Fruit fly (Drosophila melanogaster): ENCODE measurements around the gene CG7512.

CG7512 gene

dm6 chr3L:11513405-11513804 is at the start of gene CG7512:
Gene CG7512 (plus strand): TSS chr3L:11513705.
- TF ChIP-seq h (optimal IDR thresholded peaks at IDR 0.05): no peak
- TF ChIP-seq insv (optimal IDR thresholded peaks at IDR 0.05): no peak
- no peak for TF ChIP-seq ttk (optimal IDR thresholded peaks at IDR 0.05)
- TF ChIP-seq psq (optimal IDR thresholded peaks at IDR 0.05): no peak
- no peak for TF ChIP-seq Myc (optimal IDR thresholded peaks at IDR 0.05)

dm6 chr3L:11465371-11465914 is 48.1 kb upstream of the CG7512 start, which contains the start of gene Fum3:
Gene Fum3 (minus strand): TSS chr3L:11465864.
- TF ChIP-seq psq (optimal IDR thresholded peaks at IDR 0.05) (no peak), Sin3A (optimal IDR thresholded peaks at IDR 0.05) (no peak)

dm6 chr3L:11466985-11467384 is 46.5 kb upstream of the CG7512 start:
- TF ChIP-seq Sin3A (optimal IDR thresholded peaks at IDR 0.05): no peak
- no peak for TF ChIP-seq insv (optimal IDR thresholded peaks at IDR 0.05)
- no peak for TF ChIP-seq h (optimal IDR thresholded peaks at IDR 0.05)
- no peak for TF ChIP-seq Myc (optimal IDR thresholded peaks at IDR 0.05)
- TF ChIP-seq ttk (optimal IDR thresholded peaks at IDR 0.05): no peak
- no peak for TF ChIP-seq psq (optimal IDR thresholded peaks at IDR 0.05)

dm6 chr3L:11472388-11472787 is 41.1 kb upstream of the CG7512 start:
- TF ChIP-seq psq (optimal IDR thresholded peaks at IDR 0.05): no peak
- no peak for TF ChIP-seq insv (optimal IDR thresholded peaks at IDR 0.05)
- no peak for TF ChIP-seq Myc (optimal IDR thresholded peaks at IDR 0.05)

dm6 chr3L:11472991-11473390 is 40.5 kb upstream of the CG7512 start, which contains the start of gene Vha16-3:
Gene Vha16-3 (plus strand): TSS chr3L:11473291.
- TF ChIP-seq psq (optimal IDR thresholded peaks at IDR 0.05) (no peak), Sin3A (optimal IDR thresholded peaks at IDR 0.05) (no peak), Myc (optimal IDR thresholded peaks at IDR 0.05) (no peak), insv (optimal IDR thresholded peaks at IDR 0.05) (no peak), ttk (optimal IDR thresholded peaks at IDR 0.05) (no peak), h (optimal IDR thresholded peaks at IDR 0.05) (no peak)

- TF ChIP-seq h (optimal IDR thresholded peaks at IDR 0.05) (no peak), ttk (optimal IDR thresholded peaks at IDR 0.05) (no peak), Myc (optimal IDR thresholded peaks at IDR 0.05) (no peak), insv (optimal IDR thresholded peaks at IDR 0.05) (no peak), psq (optimal IDR thresholded peaks at IDR 0.05) (no peak), Sin3A (optimal IDR thresholded peaks at IDR 0.05) (no peak)
Measured at dm6 chr3L:11474658-11475057, 38.8 kb upstream of the CG7512 start, which contains the start of gene Vha16-2. Gene Vha16-2 (plus strand): TSS chr3L:11474958.

dm6 chr3L:11480304-11480703 is 33.2 kb upstream of the CG7512 start:
- TF ChIP-seq insv (optimal IDR thresholded peaks at IDR 0.05): no peak
- TF ChIP-seq ttk (optimal IDR thresholded peaks at IDR 0.05): no peak
- no peak for TF ChIP-seq psq (optimal IDR thresholded peaks at IDR 0.05)
- TF ChIP-seq Sin3A (optimal IDR thresholded peaks at IDR 0.05): no peak

- TF ChIP-seq psq (optimal IDR thresholded peaks at IDR 0.05) (no peak), h (optimal IDR thresholded peaks at IDR 0.05) (no peak), Myc (optimal IDR thresholded peaks at IDR 0.05) (no peak), Sin3A (optimal IDR thresholded peaks at IDR 0.05) (no peak), ttk (optimal IDR thresholded peaks at IDR 0.05) (no peak), insv (optimal IDR thresholded peaks at IDR 0.05) (no peak)
Measured at dm6 chr3L:11483135-11483534, 30.4 kb upstream of the CG7512 start.

dm6 chr3L:11484483-11484882 is 29.0 kb upstream of the CG7512 start:
- no peak for TF ChIP-seq psq (optimal IDR thresholded peaks at IDR 0.05)
- TF ChIP-seq Sin3A (optimal IDR thresholded peaks at IDR 0.05): no peak
- TF ChIP-seq insv (optimal IDR thresholded peaks at IDR 0.05): no peak
- no peak for TF ChIP-seq Myc (optimal IDR thresholded peaks at IDR 0.05)
- TF ChIP-seq h (optimal IDR thresholded peaks at IDR 0.05): no peak
- no peak for TF ChIP-seq ttk (optimal IDR thresholded peaks at IDR 0.05)

dm6 chr3L:11485956-11486609 is 27.4 kb upstream of the CG7512 start:
- TF ChIP-seq insv (optimal IDR thresholded peaks at IDR 0.05) (no peak), ttk (optimal IDR thresholded peaks at IDR 0.05) (no peak), h (optimal IDR thresholded peaks at IDR 0.05) (no peak), Myc (optimal IDR thresholded peaks at IDR 0.05) (no peak), psq (optimal IDR thresholded peaks at IDR 0.05) (no peak), Sin3A (optimal IDR thresholded peaks at IDR 0.05) (no peak)

- no peak for TF ChIP-seq h (optimal IDR thresholded peaks at IDR 0.05)
- no peak for TF ChIP-seq Myc (optimal IDR thresholded peaks at IDR 0.05)
- no peak for TF ChIP-seq insv (optimal IDR thresholded peaks at IDR 0.05)
- no peak for TF ChIP-seq ttk (optimal IDR thresholded peaks at IDR 0.05)
- TF ChIP-seq psq (optimal IDR thresholded peaks at IDR 0.05): no peak
- no peak for TF ChIP-seq Sin3A (optimal IDR thresholded peaks at IDR 0.05)
Measured at dm6 chr3L:11487327-11487973, 26.1 kb upstream of the CG7512 start, which contains the start of gene chrb. Gene chrb (plus strand): TSS chr3L:11487550.

- TF ChIP-seq Sin3A (optimal IDR thresholded peaks at IDR 0.05): no peak
- no peak for TF ChIP-seq ttk (optimal IDR thresholded peaks at IDR 0.05)
Measured at dm6 chr3L:11488264-11488663, 25.2 kb upstream of the CG7512 start.

dm6 chr3L:11489489-11489888 is 24.0 kb upstream of the CG7512 start:
- TF ChIP-seq h (optimal IDR thresholded peaks at IDR 0.05) (no peak), insv (optimal IDR thresholded peaks at IDR 0.05) (no peak), Myc (optimal IDR thresholded peaks at IDR 0.05) (no peak), ttk (optimal IDR thresholded peaks at IDR 0.05) (no peak), Sin3A (optimal IDR thresholded peaks at IDR 0.05) (no peak), psq (optimal IDR thresholded peaks at IDR 0.05) (no peak)

Data from Kc167 (cell line).